Fruit fly (Drosophila melanogaster) whole organism, embryonic: Measurements from ENCODE around the gene odd.

ENCODE experiments used
- Adf1 ChIP-seq: fragments of 200-800 bp; sonication (Bioruptor generic); IDR thresholded peaks from 2 replicates; pipeline ENCODE4 v1.3.6; 2022; ENCODE audit warnings: missing biosample characterization, missing genetic modification characterization
- Aef1 ChIP-seq: fragments of 200-800 bp; sonication (Bioruptor generic); IDR thresholded peaks from 3 replicates; pipeline ENCODE4 v1.3.6; 2022; ENCODE audit warnings: missing biosample characterization, missing genetic modification characterization
- CG10959 ChIP-seq: fragments of 200-800 bp; sonication (Bioruptor generic); IDR thresholded peaks from 2 replicates; pipeline ENCODE4 v1.3.6; 2022; ENCODE audit warnings: missing biosample characterization, missing genetic modification characterization
- CG11456 ChIP-seq: fragments of 200-800 bp; sonication (Bioruptor generic); IDR thresholded peaks from 3 replicates; pipeline ENCODE4 v1.3.6; 2022; ENCODE audit warnings: missing biosample characterization, missing genetic modification characterization
- CG11504 ChIP-seq: fragments of 200-800 bp; sonication (Bioruptor generic); optimal IDR thresholded peaks from 3 replicates; lab custom pipeline; 2019; ENCODE audit warnings: missing biosample characterization, mild to moderate bottlenecking, missing genetic modification characterization, moderate library complexity
- CG13123 ChIP-seq: fragments of 200-800 bp; sonication (Bioruptor generic); optimal IDR thresholded peaks from 2 replicates; lab custom pipeline; 2016; ENCODE audit warnings: missing biosample characterization, missing genetic modification characterization
- CG14441 ChIP-seq: fragments of 200-800 bp; sonication (Bioruptor generic); IDR thresholded peaks from 2 replicates; pipeline ENCODE4 v1.3.6; 2022; ENCODE audit warnings: missing biosample characterization, missing genetic modification characterization
- CG1647 ChIP-seq: fragments of 200-800 bp; sonication (Bioruptor generic); optimal IDR thresholded peaks from 3 replicates; lab custom pipeline; 2016; ENCODE audit warnings: missing biosample characterization, missing genetic modification characterization
- CG16863 ChIP-seq: fragments of 200-800 bp; sonication (Bioruptor generic); optimal IDR thresholded peaks from 3 replicates; lab custom pipeline; 2016; ENCODE audit warnings: missing biosample characterization, missing genetic modification characterization
- CG18599 ChIP-seq: fragments of 200-800 bp; sonication (Bioruptor generic); optimal IDR thresholded peaks from 3 replicates; lab custom pipeline; 2017; ENCODE audit warnings: missing biosample characterization, missing genetic modification characterization, mild to moderate bottlenecking, moderate library complexity, missing genetic modification reagents
- CG30431 ChIP-seq: fragments of 200-800 bp; sonication (Bioruptor generic); optimal IDR thresholded peaks from 2 replicates; lab custom pipeline; 2017; ENCODE audit warnings: missing biosample characterization, missing genetic modification characterization
- CG3407 ChIP-seq: fragments of 200-800 bp; sonication (Bioruptor generic); optimal IDR thresholded peaks from 2 replicates; lab custom pipeline; 2018; ENCODE audit warnings: missing biosample characterization, mild to moderate bottlenecking, missing genetic modification characterization
- CG34376 ChIP-seq: fragments of 200-800 bp; sonication (Bioruptor generic); optimal IDR thresholded peaks from 2 replicates; lab custom pipeline; 2018; ENCODE audit warnings: missing biosample characterization, mild to moderate bottlenecking, missing genetic modification characterization
- CG3847 ChIP-seq: fragments of 200-800 bp; sonication (Bioruptor generic); IDR thresholded peaks from 2 replicates; pipeline ENCODE4 v1.3.6; 2022; ENCODE audit warnings: missing biosample characterization, missing genetic modification characterization
- CG4328 ChIP-seq: fragments of 200-800 bp; sonication (Bioruptor generic); optimal IDR thresholded peaks from 3 replicates; lab custom pipeline; 2017; ENCODE audit warnings: missing biosample characterization, missing genetic modification reagents, missing genetic modification characterization
- CG4424 ChIP-seq: fragments of 200-800 bp; sonication (Bioruptor generic); optimal IDR thresholded peaks from 3 replicates; lab custom pipeline; 2016; ENCODE audit warnings: missing biosample characterization, missing genetic modification characterization
- CG5953 ChIP-seq: fragments of 200-800 bp; sonication (Bioruptor generic); IDR thresholded peaks from 2 replicates; pipeline ENCODE4 v1.3.6; 2022; ENCODE audit warnings: missing biosample characterization, missing genetic modification characterization
- CG8359 ChIP-seq: fragments of 200-800 bp; sonication (Bioruptor generic); optimal IDR thresholded peaks from 2 replicates; lab custom pipeline; 2017; ENCODE audit warnings: missing biosample characterization, mild to moderate bottlenecking, missing genetic modification characterization, borderline replicate concordance
- CTCF ChIP-seq: fragments of 200-800 bp; sonication (Bioruptor generic); optimal IDR thresholded peaks from 2 replicates; lab custom pipeline; 2017; ENCODE audit warnings: missing biosample characterization, mild to moderate bottlenecking, missing genetic modification characterization, moderate library complexity
- D ChIP-seq, 2 experiments: fragments of 200-800 bp in 1 of 2; fragments of >200 bp in 1 of 2; sonication (Bioruptor generic) in 1 of 2; optimal IDR thresholded peaks; 2 replicates in 1 of 2; 3 replicates in 1 of 2; lab custom pipeline; 2017; ENCODE audit warnings: mild to moderate bottlenecking in 1 of 2, missing biosample characterization in 1 of 2, missing genetic modification characterization in 1 of 2, missing genetic modification reagents in 1 of 2
- Dbx ChIP-seq: fragments of 200-800 bp; sonication (Bioruptor generic); IDR thresholded peaks from 3 replicates; pipeline ENCODE4 v1.3.6; 2022; ENCODE audit warnings: missing biosample characterization, missing genetic modification characterization
- Doc2 ChIP-seq: fragments of 200-800 bp; sonication (Bioruptor generic); IDR thresholded peaks from 2 replicates; pipeline ENCODE4 v1.3.6; 2022; ENCODE audit warnings: missing biosample characterization, missing genetic modification characterization
- Gsc ChIP-seq: fragments of 200-800 bp; sonication (Bioruptor generic); IDR thresholded peaks from 2 replicates; pipeline ENCODE4 v1.3.6; 2022; ENCODE audit warnings: missing biosample characterization, missing genetic modification characterization
- H2.0 ChIP-seq: fragments of 200-800 bp; sonication (Bioruptor generic); IDR thresholded peaks from 2 replicates; pipeline ENCODE4 v1.3.6; 2022; ENCODE audit warnings: missing biosample characterization, missing genetic modification characterization
- HLHmδ ChIP-seq: fragments of 200-800 bp; sonication (Bioruptor generic); optimal IDR thresholded peaks from 2 replicates; lab custom pipeline; 2018; ENCODE audit warnings: missing biosample characterization, mild to moderate bottlenecking, missing genetic modification characterization, moderate library complexity
- Hr3 ChIP-seq: fragments of 200-800 bp; sonication (Bioruptor generic); optimal IDR thresholded peaks from 3 replicates; lab custom pipeline; 2016; ENCODE audit warnings: missing biosample characterization, missing genetic modification characterization
- Max ChIP-seq: fragments of 200-800 bp; sonication (Bioruptor generic); optimal IDR thresholded peaks from 2 replicates; lab custom pipeline; 2016; ENCODE audit warnings: missing biosample characterization, mild to moderate bottlenecking, missing genetic modification characterization
- Myb ChIP-seq: fragments of 200-800 bp; sonication (Bioruptor generic); optimal IDR thresholded peaks from 2 replicates; lab custom pipeline; 2016; ENCODE audit warnings: missing biosample characterization, missing genetic modification characterization
- Oli ChIP-seq: fragments of 200-800 bp; sonication (Bioruptor generic); optimal IDR thresholded peaks from 2 replicates; lab custom pipeline; 2018; ENCODE audit warnings: missing biosample characterization, mild to moderate bottlenecking, missing genetic modification characterization, moderate library complexity
- Optix ChIP-seq: fragments of 200-800 bp; sonication (Bioruptor generic); IDR thresholded peaks from 3 replicates; pipeline ENCODE4 v1.3.6; 2022; ENCODE audit warnings: missing biosample characterization, missing genetic modification characterization
- Ptx1 ChIP-seq: fragments of 200-800 bp; sonication (Bioruptor generic); IDR thresholded peaks from 2 replicates; pipeline ENCODE4 v1.3.6; 2022; ENCODE audit warnings: missing biosample characterization, missing genetic modification characterization
- Xrp1 ChIP-seq: fragments of 200-800 bp; sonication (Bioruptor generic); IDR thresholded peaks from 2 replicates; pipeline ENCODE4 v1.3.6; 2022; ENCODE audit warnings: missing biosample characterization, missing genetic modification characterization
- bcd ChIP-seq: fragments of 200-800 bp; sonication (Bioruptor generic); optimal IDR thresholded peaks from 2 replicates; lab custom pipeline; 2017; ENCODE audit warnings: missing biosample characterization, mild to moderate bottlenecking, missing genetic modification characterization
- ci ChIP-seq: fragments of 200-800 bp; sonication (Bioruptor generic); IDR thresholded peaks from 3 replicates; pipeline ENCODE4 v1.3.6; 2022; ENCODE audit warnings: missing biosample characterization, missing genetic modification characterization
- crc ChIP-seq: fragments of 200-800 bp; sonication (Bioruptor generic); optimal IDR thresholded peaks from 2 replicates; lab custom pipeline; 2016; ENCODE audit warnings: missing biosample characterization, missing genetic modification characterization
- crp ChIP-seq, 2 experiments: fragments of 200-800 bp; sonication (Bioruptor generic); optimal IDR thresholded peaks; 2 replicates in 1 of 2; 3 replicates in 1 of 2; lab custom pipeline; 2017; ENCODE audit warnings: missing biosample characterization in 2 of 2, missing genetic modification characterization in 2 of 2, mild to moderate bottlenecking in 1 of 2, moderate library complexity in 1 of 2
- dati ChIP-seq: fragments of 200-800 bp; sonication (Bioruptor generic); IDR thresholded peaks from 2 replicates; pipeline ENCODE4 v1.3.6; 2022; ENCODE audit warnings: missing biosample characterization, missing genetic modification characterization
- dmrt11E ChIP-seq: fragments of 200-800 bp; sonication (Bioruptor generic); optimal IDR thresholded peaks from 3 replicates; lab custom pipeline; 2018; ENCODE audit warnings: missing biosample characterization, mild to moderate bottlenecking, missing genetic modification characterization, moderate library complexity
- esg ChIP-seq: fragments of 200-800 bp; sonication (Bioruptor generic); conservative IDR thresholded peaks from 2 replicates; pipeline ENCODE4 v1.3.6; 2022; ENCODE audit warnings: missing biosample characterization, missing genetic modification characterization
- fd3F ChIP-seq: fragments of 200-800 bp; sonication (Bioruptor generic); optimal IDR thresholded peaks from 2 replicates; lab custom pipeline; 2018; ENCODE audit warnings: missing biosample characterization, mild to moderate bottlenecking, missing genetic modification characterization, moderate library complexity
- gem ChIP-seq: fragments of 200-800 bp; sonication (Bioruptor generic); optimal IDR thresholded peaks from 2 replicates; lab custom pipeline; 2019; ENCODE audit warnings: missing biosample characterization, mild to moderate bottlenecking, missing genetic modification characterization, moderate library complexity
- gro ChIP-seq: fragments of 200-800 bp; sonication (Bioruptor generic); optimal IDR thresholded peaks from 2 replicates; lab custom pipeline; 2016; ENCODE audit warnings: missing biosample characterization, missing genetic modification characterization
- kni ChIP-seq: fragments of 200-800 bp; sonication (Bioruptor generic); optimal IDR thresholded peaks from 3 replicates; lab custom pipeline; 2017; ENCODE audit warnings: mild to moderate bottlenecking, missing biosample characterization, missing genetic modification reagents, missing genetic modification characterization
- nau ChIP-seq: fragments of 200-800 bp; sonication (Bioruptor generic); optimal IDR thresholded peaks from 3 replicates; lab custom pipeline; 2017; ENCODE audit warnings: missing biosample characterization, mild to moderate bottlenecking, missing genetic modification characterization, missing genetic modification reagents
- nom ChIP-seq: fragments of 200-800 bp; sonication (Bioruptor generic); optimal IDR thresholded peaks from 2 replicates; lab custom pipeline; 2017; ENCODE audit warnings: missing biosample characterization, missing genetic modification characterization, mild to moderate bottlenecking, moderate library complexity, missing genetic modification reagents
- otp ChIP-seq: fragments of 200-800 bp; sonication (Bioruptor generic); IDR thresholded peaks from 3 replicates; pipeline ENCODE4, ENCODE4 v1.3.6; 2022; ENCODE audit warnings: missing biosample characterization, missing genetic modification characterization
- ranshi ChIP-seq: fragments of 200-800 bp; sonication (Bioruptor generic); IDR thresholded peaks from 2 replicates; pipeline ENCODE4 v1.3.6; 2022; ENCODE audit warnings: missing biosample characterization, missing genetic modification characterization
- slp2 ChIP-seq: fragments of 200-800 bp; sonication (Bioruptor generic); optimal IDR thresholded peaks from 2 replicates; lab custom pipeline; 2016; ENCODE audit warnings: missing biosample characterization, missing genetic modification characterization
- sr ChIP-seq: fragments of 200-800 bp; sonication (Bioruptor generic); IDR thresholded peaks from 3 replicates; pipeline ENCODE4 v1.3.6; 2022; ENCODE audit warnings: missing biosample characterization, missing genetic modification characterization
- z ChIP-seq: fragments of 200-800 bp; sonication (Bioruptor generic); IDR thresholded peaks from 3 replicates; pipeline ENCODE4 v1.3.6; 2022; ENCODE audit warnings: missing biosample characterization, missing genetic modification characterization

The odd gene

DNA sequence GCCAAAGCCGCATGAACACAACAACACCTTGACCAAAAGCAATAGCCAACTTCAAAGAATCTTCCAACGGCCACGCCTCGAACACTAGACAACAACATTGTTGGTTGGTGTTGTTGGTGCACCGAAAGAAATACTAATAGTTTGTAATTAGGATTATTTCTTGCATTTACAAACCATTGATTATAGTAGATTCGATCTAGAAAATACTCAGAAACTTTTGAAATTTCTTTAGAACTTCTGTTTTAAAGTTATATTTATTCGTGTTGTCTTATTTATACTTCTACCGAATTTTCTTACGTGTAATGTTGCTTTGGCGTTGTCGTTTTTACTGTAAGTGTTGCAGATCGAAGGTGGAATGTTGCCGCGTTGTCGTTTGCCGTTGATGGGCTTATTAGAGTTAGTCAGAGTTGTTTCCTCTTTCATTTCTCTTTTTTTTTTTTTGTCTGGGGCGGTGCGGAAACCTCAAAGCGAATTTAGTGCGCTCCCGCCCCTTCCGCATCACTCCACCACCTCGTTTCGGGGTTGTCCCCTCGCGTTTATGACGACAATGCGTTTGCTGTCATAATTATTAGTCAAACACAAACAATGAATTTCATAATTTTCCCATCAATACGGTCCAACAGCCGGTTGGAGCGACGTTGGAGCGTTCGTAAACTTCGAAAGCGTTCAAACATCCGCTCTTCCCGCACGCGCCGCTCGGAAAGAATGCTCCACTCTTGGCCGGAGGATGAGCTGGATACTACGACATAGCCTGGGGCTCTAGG lies 30.7 kb downstream of the odd start, which contains the start of gene CG43815 (continued):
- TF ChIP-seq CG10959: no peak
- TF ChIP-seq Hr3: no peak
- TF ChIP-seq gem (tag; lab: Kevin White, UChicago): peak; percentile 58
- 0 out of 3 replicates have a peak, but pooled peaks have one; percentile 57 for TF ChIP-seq z (GFP tag; lab: Robert Waterston, UW)
- no peak for TF ChIP-seq Aef1 (GFP tag; lab: Robert Waterston, UW)
- TF ChIP-seq CG13123 (GFP tag; lab: Kevin White, UChicago): no peak
- TF ChIP-seq crp (GFP tag; optimal IDR thresholded peaks at IDR 0.05; lab: Kevin White, UChicago): no peak
- no peak for TF ChIP-seq Adf1 (GFP tag; lab: Robert Waterston, UW)
- no peak for TF ChIP-seq bcd (GFP tag; lab: Kevin White, UChicago)
- TF ChIP-seq otp: no peak
- no peak for TF ChIP-seq Doc2 (GFP tag; lab: Robert Waterston, UW)
- TF ChIP-seq kni: no peak
- no peak for TF ChIP-seq HLHmδ
- no peak for TF ChIP-seq ranshi (GFP tag; lab: Robert Waterston, UW)
- peak; percentile 67 for TF ChIP-seq CG11504 (tag; lab: Kevin White, UChicago)
- TF ChIP-seq sr (GFP tag; lab: Robert Waterston, UW): no peak
- no peak for TF ChIP-seq CG34376 (GFP tag; lab: Kevin White, UChicago)
- peak; percentile 33; the same call in 1 of the 2 replicates for TF ChIP-seq Xrp1 (GFP tag; lab: Robert Waterston, UW)
- TF ChIP-seq CTCF (GFP tag; lab: Kevin White, UChicago): no peak
- peak; percentile 3 for TF ChIP-seq CG18599 (GFP tag; lab: Kevin White, UChicago)
- no peak for TF ChIP-seq nau
- TF ChIP-seq Max: no peak
- TF ChIP-seq H2.0 (GFP tag; lab: Robert Waterston, UW): no peak
- TF ChIP-seq CG16863 (GFP tag; lab: Kevin White, UChicago): no peak
- TF ChIP-seq CG3407 (GFP tag; lab: Kevin White, UChicago): peak; percentile 15
- peak; percentile 14 for TF ChIP-seq CG4424
- no peak for TF ChIP-seq CG1647 (GFP tag; lab: Kevin White, UChicago)
- no peak for TF ChIP-seq CG4328
- no peak for TF ChIP-seq esg (GFP tag; lab: Robert Waterston, UW)
- TF ChIP-seq CG14441: no peak
- TF ChIP-seq CG5953 (GFP tag; lab: Robert Waterston, UW): no peak
- no peak for TF ChIP-seq nom (GFP tag; lab: Kevin White, UChicago)
- TF ChIP-seq Ptx1 (GFP tag; lab: Robert Waterston, UW): 0 out of 2 replicates have a peak, but pooled peaks have one; percentile 14
- peak; percentile 53 for TF ChIP-seq dmrt11E
- TF ChIP-seq Gsc (GFP tag; lab: Robert Waterston, UW): no peak
- no peak for TF ChIP-seq D (optimal IDR thresholded peaks at IDR 0.05; lab: Kevin White, UChicago)
- no peak for TF ChIP-seq D (GFP tag; optimal IDR thresholded peaks at IDR 0.05; lab: Kevin White, UChicago)
- no peak for TF ChIP-seq slp2
- TF ChIP-seq dati (GFP tag; lab: Robert Waterston, UW): 0 out of 2 replicates have a peak, but pooled peaks have one; percentile 37
- no peak for TF ChIP-seq Dbx (GFP tag; lab: Robert Waterston, UW)
- no peak for TF ChIP-seq fd3F (GFP tag; lab: Kevin White, UChicago)
- no peak for TF ChIP-seq CG30431 (GFP tag; lab: Kevin White, UChicago)
- TF ChIP-seq CG8359: no peak
- TF ChIP-seq Myb (GFP tag; lab: Kevin White, UChicago): no peak
- no peak for TF ChIP-seq Optix
- no peak for TF ChIP-seq crc (GFP tag; lab: Kevin White, UChicago)
- no peak for TF ChIP-seq CG3847
- no peak for TF ChIP-seq gro (GFP tag; lab: Kevin White, UChicago)
- no peak for TF ChIP-seq CG11456 (GFP tag; lab: Robert Waterston, UW)
- peak; percentile 10; the same call in 1 of the 3 replicates for TF ChIP-seq ci (GFP tag; lab: Robert Waterston, UW)
- peak; percentile 16 for TF ChIP-seq Oli (tag; lab: Kevin White, UChicago)
